Fruit fly (Drosophila melanogaster): ENCODE results near the gene CG33985.
A peak's percentile ranks its signal among the peaks of the same experiment; 100 is the strongest.

The CG33985 gene

dm6 chr3L:15534274-15535227, 7.9 kb upstream of the CG33985 start (continued):
- TF ChIP-seq CG9437 (GFP tag; optimal IDR thresholded peaks at IDR 0.05) (peak; percentile 83), Meics (GFP tag; optimal IDR thresholded peaks at IDR 0.05) (peak; percentile 67), CG17802 (tag; optimal IDR thresholded peaks at IDR 0.05) (no peak), CG2712 (tag; optimal IDR thresholded peaks at IDR 0.05) (peak; percentile 63), lab (GFP tag; optimal IDR thresholded peaks at IDR 0.05) (peak; percentile 20), CG12219 (GFP tag; optimal IDR thresholded peaks at IDR 0.05) (peak; percentile 13), sd (tag; optimal IDR thresholded peaks at IDR 0.05) (peak; percentile 95), Sry-δ (GFP tag; optimal IDR thresholded peaks at IDR 0.05) (no peak), NC2β (GFP tag; optimal IDR thresholded peaks at IDR 0.05) (peak; percentile 31), Camta (GFP tag; optimal IDR thresholded peaks at IDR 0.05) (peak; percentile 51), usp (GFP tag; optimal IDR thresholded peaks at IDR 0.05) (no peak), CG13123 (GFP tag; optimal IDR thresholded peaks at IDR 0.05) (no peak), CG9932 (GFP tag; IDR thresholded peaks at IDR 0.05) (peak; percentile 66), cas (GFP tag; IDR thresholded peaks at IDR 0.05) (no peak), grau (tag; optimal IDR thresholded peaks at IDR 0.05) (peak; percentile 73), CG30403 (GFP tag; optimal IDR thresholded peaks at IDR 0.05) (peak; percentile 87), Deaf1 (tag; optimal IDR thresholded peaks at IDR 0.05) (peak; percentile 32), CG9727 (GFP tag; optimal IDR thresholded peaks at IDR 0.05) (peak; percentile 80), Usf (GFP tag; optimal IDR thresholded peaks at IDR 0.05) (peak; percentile 56), CG9215 (GFP tag; IDR thresholded peaks at IDR 0.05) (peak; percentile 60), CG11723 (GFP tag; optimal IDR thresholded peaks at IDR 0.05) (peak; percentile 61), nerfin-1 (tag; optimal IDR thresholded peaks at IDR 0.05) (peak; percentile 53), btn (GFP tag; optimal IDR thresholded peaks at IDR 0.05) (peak; percentile 38), Atf3 (GFP tag; optimal IDR thresholded peaks at IDR 0.05) (peak; percentile 29), zfh1 (GFP tag; IDR thresholded peaks at IDR 0.05) (0 out of 3 replicates have a peak, but pooled peaks have one; percentile 7), CG6175 (GFP tag; IDR thresholded peaks at IDR 0.05) (0 out of 3 replicates have a peak, but pooled peaks have one; percentile 14), caup (GFP tag; optimal IDR thresholded peaks at IDR 0.05; ENCODE audit: severe bottlenecking) (peak; percentile 44), CG10209 (GFP tag; optimal IDR thresholded peaks at IDR 0.05) (peak; percentile 76), Asciz (GFP tag; optimal IDR thresholded peaks at IDR 0.05) (peak; percentile 46), CG15696 (tag; optimal IDR thresholded peaks at IDR 0.05) (peak; percentile 38), CG17385 (GFP tag; optimal IDR thresholded peaks at IDR 0.05) (peak; percentile 75), Bdp1 (GFP tag; optimal IDR thresholded peaks at IDR 0.05) (peak; percentile 1), Abd-B (GFP tag; optimal IDR thresholded peaks at IDR 0.05) (peak; percentile 68), kni (GFP tag; optimal IDR thresholded peaks at IDR 0.05) (peak; percentile 99), Antp (GFP tag; optimal IDR thresholded peaks at IDR 0.05) (peak; percentile 45), dm (GFP tag; optimal IDR thresholded peaks at IDR 0.05) (peak; percentile 29), Atf-2 (GFP tag; optimal IDR thresholded peaks at IDR 0.05) (peak; percentile 58), knrl (GFP tag; IDR thresholded peaks at IDR 0.05; ENCODE audit: partially characterized antibody) (no peak), Hmx (GFP tag; optimal IDR thresholded peaks at IDR 0.05) (peak; percentile 49), zfh2 (GFP tag; optimal IDR thresholded peaks at IDR 0.05) (peak; percentile 59), YL-1 (GFP tag; optimal IDR thresholded peaks at IDR 0.05) (no peak), klu (GFP tag; IDR thresholded peaks at IDR 0.05) (no peak), CG2678 (tag; optimal IDR thresholded peaks at IDR 0.05) (peak; percentile 81), CG15011 (GFP tag; optimal IDR thresholded peaks at IDR 0.05) (peak; percentile 57), CG17612 (GFP tag; IDR thresholded peaks at IDR 0.05) (no peak), CG17359 (tag; optimal IDR thresholded peaks at IDR 0.05) (peak; percentile 46), jumu (GFP tag; optimal IDR thresholded peaks at IDR 0.05) (peak; percentile 49), CG11504 (tag; optimal IDR thresholded peaks at IDR 0.05) (peak; percentile 68)

All from whole organism, embryonic.